Fruit fly (Drosophila melanogaster): ENCODE data around the gene Phlpp.
A peak's percentile ranks its signal among the peaks of the same experiment; 100 is the strongest.

Gene Phlpp

dm6 chr2L:19014881-19015366, 44.0 kb upstream of the Phlpp start (continued):
- peak; percentile 72 for TF ChIP-seq sd (tag; optimal IDR thresholded peaks at IDR 0.05)
- TF ChIP-seq sc (optimal IDR thresholded peaks at IDR 0.05), result no peak
- TF ChIP-seq sc (GFP tag; optimal IDR thresholded peaks at IDR 0.05), result no peak
- no peak for TF ChIP-seq bcd (GFP tag; optimal IDR thresholded peaks at IDR 0.05)
- TF ChIP-seq Nf-YB (GFP tag; optimal IDR thresholded peaks at IDR 0.05), result no peak
- no peak for TF ChIP-seq CG5953 (GFP tag; IDR thresholded peaks at IDR 0.05)
- peak; percentile 5 for TF ChIP-seq abd-A (tag; optimal IDR thresholded peaks at IDR 0.05)
- TF ChIP-seq Ets97D (GFP tag; optimal IDR thresholded peaks at IDR 0.05), result no peak
- TF ChIP-seq slp2 (GFP tag; optimal IDR thresholded peaks at IDR 0.05), result no peak
- peak; percentile 0 for TF ChIP-seq CG18476 (GFP tag; optimal IDR thresholded peaks at IDR 0.05)
- TF ChIP-seq CHES-1-like (GFP tag; optimal IDR thresholded peaks at IDR 0.05), result no peak
- TF ChIP-seq run (tag; optimal IDR thresholded peaks at IDR 0.05), result no peak
- TF ChIP-seq sob (GFP tag; IDR thresholded peaks at IDR 0.05), result 0 out of 2 replicates have a peak, but pooled peaks have one; percentile 2
- no peak for TF ChIP-seq CG11504 (tag; optimal IDR thresholded peaks at IDR 0.05)
- TF ChIP-seq CG7987 (GFP tag; optimal IDR thresholded peaks at IDR 0.05), result no peak
- TF ChIP-seq Dip3 (GFP tag; optimal IDR thresholded peaks at IDR 0.05), result no peak
- no peak for TF ChIP-seq CG12071 (GFP tag; optimal IDR thresholded peaks at IDR 0.05)
- 0 out of 2 replicates have a peak, but pooled peaks have one; percentile 4 for TF ChIP-seq CG31441 (GFP tag; IDR thresholded peaks at IDR 0.05)
- TF ChIP-seq CG1024 (GFP tag; IDR thresholded peaks at IDR 0.05), result no peak
- peak; percentile 82 for TF ChIP-seq crol (GFP tag; IDR thresholded peaks at IDR 0.05)
- TF ChIP-seq tap (tag; optimal IDR thresholded peaks at IDR 0.05), result no peak

- no peak for TF ChIP-seq D19A (tag; optimal IDR thresholded peaks at IDR 0.05)
- peak; percentile 91 for TF ChIP-seq abd-A (tag; optimal IDR thresholded peaks at IDR 0.05)
- peak; percentile 37 for TF ChIP-seq mirr (GFP tag; optimal IDR thresholded peaks at IDR 0.05)
- TF ChIP-seq Med (GFP tag), result peak; percentile 54
- TF ChIP-seq Adf1 (GFP tag; IDR thresholded peaks at IDR 0.05), result peak; percentile 7; the same call in 1 of the 2 replicates
- TF ChIP-seq CG3847 (GFP tag; IDR thresholded peaks at IDR 0.05), result 0 out of 2 replicates have a peak, but pooled peaks have one; percentile 10
- TF ChIP-seq Hey (tag; optimal IDR thresholded peaks at IDR 0.05), result peak; percentile 96
- no peak for TF ChIP-seq CG8089 (GFP tag; optimal IDR thresholded peaks at IDR 0.05)
- TF ChIP-seq Dll (GFP tag; IDR thresholded peaks at IDR 0.05; ENCODE audit: partially characterized antibody), result no peak
- TF ChIP-seq ci (GFP tag; IDR thresholded peaks at IDR 0.05), result 0 out of 3 replicates have a peak, but pooled peaks have one; percentile 7
- peak; percentile 66 for TF ChIP-seq CG10543 (GFP tag; optimal IDR thresholded peaks at IDR 0.05)
- TF ChIP-seq zen2 (GFP tag; IDR thresholded peaks at IDR 0.05; ENCODE audit: partially characterized antibody), result peak; percentile 34; the same call in 1 of the 3 replicates
- TF ChIP-seq CG13894 (tag; optimal IDR thresholded peaks at IDR 0.05), result peak; percentile 49
Measured at dm6 chr2L:19015628-19016027, 43.3 kb upstream of the Phlpp start.

DNA sequence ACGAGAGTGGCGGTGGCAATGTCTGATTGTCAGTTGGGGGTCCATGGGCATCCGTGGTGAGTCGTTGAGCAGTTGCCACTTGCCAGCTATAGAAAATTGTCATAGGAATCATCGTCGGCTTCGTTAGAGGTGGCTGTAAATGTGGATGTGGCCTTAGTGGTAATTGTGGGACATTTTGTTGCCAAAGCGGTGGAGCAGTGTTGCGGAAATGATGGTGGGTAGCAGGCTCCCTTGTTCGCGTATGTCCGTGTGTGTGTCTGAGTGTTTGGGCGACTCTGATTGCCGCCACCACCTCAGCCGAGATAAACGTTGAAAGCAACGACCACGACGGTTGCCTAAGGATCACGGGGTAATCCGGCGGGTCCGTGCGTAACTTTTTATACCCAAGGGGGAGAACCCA, 41.9 kb upstream of the Phlpp start:
- peak; percentile 91 for TF ChIP-seq abd-A (tag; optimal IDR thresholded peaks at IDR 0.05)
- TF ChIP-seq CG10543 (GFP tag; optimal IDR thresholded peaks at IDR 0.05), result peak; percentile 23
- no peak for TF ChIP-seq fu2 (GFP tag; optimal IDR thresholded peaks at IDR 0.05)
- TF ChIP-seq Hey (tag; optimal IDR thresholded peaks at IDR 0.05), result peak; percentile 42
- TF ChIP-seq CG10959 (GFP tag; IDR thresholded peaks at IDR 0.05), result no peak
- TF ChIP-seq en (GFP tag; optimal IDR thresholded peaks at IDR 0.05), result no peak
- TF ChIP-seq CG18599 (GFP tag; optimal IDR thresholded peaks at IDR 0.05), result peak; percentile 8
- TF ChIP-seq sob (GFP tag; IDR thresholded peaks at IDR 0.05), result no peak
- no peak for TF ChIP-seq gsb-n (tag; optimal IDR thresholded peaks at IDR 0.05)
- TF ChIP-seq da (GFP tag; optimal IDR thresholded peaks at IDR 0.05), result no peak
- peak; percentile 18 for TF ChIP-seq lab (GFP tag; optimal IDR thresholded peaks at IDR 0.05)
- no peak for TF ChIP-seq CG2120 (GFP tag; optimal IDR thresholded peaks at IDR 0.05)
- TF ChIP-seq pzg (GFP tag; optimal IDR thresholded peaks at IDR 0.05), result no peak

Data from whole organism, embryonic.